Fruit fly (Drosophila melanogaster): ENCODE data around the gene Irp-1A.

DNA sequence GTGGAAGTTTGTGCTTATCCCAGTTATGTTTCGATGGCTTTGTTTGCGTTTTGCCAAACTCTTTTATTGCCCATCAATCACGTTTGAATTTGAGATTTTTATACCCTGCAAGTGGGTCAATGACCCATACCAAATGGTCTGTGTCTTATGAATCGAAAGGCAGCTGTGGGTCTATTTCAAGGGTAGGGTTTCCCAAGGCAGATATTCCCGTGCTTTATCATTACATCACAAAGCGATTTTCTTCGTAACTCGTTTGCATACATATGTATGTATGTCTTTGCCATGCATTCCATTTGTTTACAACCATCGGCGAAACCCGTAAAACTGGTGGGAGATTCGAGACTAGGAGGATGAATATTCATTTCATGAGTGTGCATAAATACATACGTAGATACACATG, 48.9 kb downstream of the Irp-1A start:
- TF ChIP-seq CG13123 (GFP tag; optimal IDR thresholded peaks at IDR 0.05) (no peak), stwl (tag; optimal IDR thresholded peaks at IDR 0.05) (no peak), CG12942 (GFP tag; optimal IDR thresholded peaks at IDR 0.05) (no peak), Opbp (GFP tag; IDR thresholded peaks at IDR 0.05; ENCODE audit: partially characterized antibody) (no peak), Sox100B (GFP tag; optimal IDR thresholded peaks at IDR 0.05) (no peak), Scr (GFP tag; IDR thresholded peaks at IDR 0.05; ENCODE audit: partially characterized antibody) (no peak), fd64A (GFP tag; optimal IDR thresholded peaks at IDR 0.05) (no peak), CG1647 (GFP tag; optimal IDR thresholded peaks at IDR 0.05) (no peak), twi (tag; optimal IDR thresholded peaks at IDR 0.05) (no peak), CG8924 (tag; optimal IDR thresholded peaks at IDR 0.05) (no peak), CG17912 (GFP tag; optimal IDR thresholded peaks at IDR 0.05) (no peak)
